Fruit fly (Drosophila melanogaster) whole organism, embryonic: ENCODE data around the gene CG43255.

Source experiments
- Abd-B ChIP-seq: fragments of 200-800 bp; sonication (Bioruptor generic); optimal IDR thresholded peaks from 2 replicates; lab custom pipeline; 2018; ENCODE audit warnings: missing biosample characterization, mild to moderate bottlenecking, missing genetic modification characterization, moderate library complexity
- Antp ChIP-seq: fragments of 200-800 bp; sonication (Bioruptor generic); optimal IDR thresholded peaks from 3 replicates; lab custom pipeline; 2016; ENCODE audit warnings: missing biosample characterization, missing genetic modification characterization
- Awh ChIP-seq: fragments of 200-800 bp; sonication (Bioruptor generic); IDR thresholded peaks from 2 replicates; pipeline ENCODE4, ENCODE4 v1.3.6; 2022; ENCODE audit warnings: missing biosample characterization, missing genetic modification characterization
- Blimp-1 ChIP-seq: fragments of 200-800 bp; sonication (Bioruptor generic); optimal IDR thresholded peaks from 3 replicates; lab custom pipeline; 2018; ENCODE audit warnings: missing biosample characterization, missing genetic modification characterization, mild to moderate bottlenecking, moderate library complexity, missing genetic modification reagents
- Bteb2 ChIP-seq: fragments of 200-800 bp; sonication (Bioruptor generic); optimal IDR thresholded peaks from 2 replicates; lab custom pipeline; 2016; ENCODE audit warnings: missing biosample characterization, missing genetic modification characterization
- CG12219 ChIP-seq: fragments of 200-800 bp; sonication (Bioruptor generic); optimal IDR thresholded peaks from 3 replicates; lab custom pipeline; 2018; ENCODE audit warnings: missing biosample characterization, mild to moderate bottlenecking, missing genetic modification characterization
- CG12744 ChIP-seq: fragments of 200-800 bp; sonication (Bioruptor generic); optimal IDR thresholded peaks from 2 replicates; lab custom pipeline; 2016; ENCODE audit warnings: missing biosample characterization, missing genetic modification characterization
- CG13424 ChIP-seq: fragments of 200-800 bp; sonication (Bioruptor generic); optimal IDR thresholded peaks from 2 replicates; lab custom pipeline; 2019; ENCODE audit warnings: missing biosample characterization, mild to moderate bottlenecking, missing genetic modification characterization, moderate library complexity
- CG14965 ChIP-seq: fragments of 200-800 bp; sonication (Bioruptor generic); optimal IDR thresholded peaks from 2 replicates; lab custom pipeline; 2016; ENCODE audit warnings: missing biosample characterization, missing genetic modification characterization, borderline replicate concordance
- CG15479 ChIP-seq: fragments of 200-800 bp; sonication (Bioruptor generic); optimal IDR thresholded peaks from 3 replicates; lab custom pipeline; 2019; ENCODE audit warnings: missing biosample characterization, mild to moderate bottlenecking, missing genetic modification characterization, moderate library complexity
- CG16815 ChIP-seq: fragments of 200-800 bp; sonication (Bioruptor generic); optimal IDR thresholded peaks from 3 replicates; lab custom pipeline; 2017; ENCODE audit warnings: missing biosample characterization, mild to moderate bottlenecking, missing genetic modification characterization
- CG17359 ChIP-seq: fragments of 200-800 bp; sonication (Bioruptor generic); optimal IDR thresholded peaks from 3 replicates; lab custom pipeline; 2018; ENCODE audit warnings: missing biosample characterization, mild to moderate bottlenecking, missing genetic modification characterization, moderate library complexity
- CG17612 ChIP-seq: fragments of 200-800 bp; sonication (Bioruptor generic); IDR thresholded peaks from 2 replicates; pipeline ENCODE4 v1.3.6; 2022; ENCODE audit warnings: missing biosample characterization, missing genetic modification characterization
- CG2889 ChIP-seq: fragments of 200-800 bp; sonication (Bioruptor generic); IDR thresholded peaks from 3 replicates; pipeline ENCODE4 v1.3.6; 2022; ENCODE audit warnings: missing biosample characterization, missing genetic modification characterization
- CG3065 ChIP-seq: fragments of 200-800 bp; sonication (Bioruptor generic); optimal IDR thresholded peaks from 2 replicates; lab custom pipeline; 2016; ENCODE audit warnings: missing biosample characterization, missing genetic modification characterization
- CG32767 ChIP-seq: fragments of 200-800 bp; sonication (Bioruptor generic); IDR thresholded peaks from 2 replicates; pipeline ENCODE4 v1.3.6; 2022; ENCODE audit warnings: missing biosample characterization, missing genetic modification characterization
- CG3281 ChIP-seq: fragments of 200-800 bp; sonication (Bioruptor generic); optimal IDR thresholded peaks from 3 replicates; lab custom pipeline; 2017; ENCODE audit warnings: missing biosample characterization, mild to moderate bottlenecking, missing genetic modification characterization
- CG34224 ChIP-seq: fragments of 200-800 bp; sonication (Bioruptor generic); IDR thresholded peaks from 3 replicates; pipeline ENCODE4 v1.3.6; 2022; ENCODE audit warnings: missing biosample characterization, missing genetic modification characterization; ENCODE audit not compliant: partially characterized antibody
- CG34376 ChIP-seq: fragments of 200-800 bp; sonication (Bioruptor generic); optimal IDR thresholded peaks from 2 replicates; lab custom pipeline; 2018; ENCODE audit warnings: missing biosample characterization, mild to moderate bottlenecking, missing genetic modification characterization
- CG4424 ChIP-seq: fragments of 200-800 bp; sonication (Bioruptor generic); optimal IDR thresholded peaks from 3 replicates; lab custom pipeline; 2016; ENCODE audit warnings: missing biosample characterization, missing genetic modification characterization
- CG4820 ChIP-seq: fragments of 200-800 bp; sonication (Bioruptor generic); optimal IDR thresholded peaks from 3 replicates; lab custom pipeline; 2016; ENCODE audit warnings: missing biosample characterization, missing genetic modification characterization
- CG5245 ChIP-seq: fragments of 200-800 bp; sonication (Bioruptor generic); optimal IDR thresholded peaks from 3 replicates; lab custom pipeline; 2016; ENCODE audit warnings: missing biosample characterization, missing genetic modification characterization
- CG6765 ChIP-seq: fragments of 200-800 bp; sonication (Bioruptor generic); optimal IDR thresholded peaks from 3 replicates; lab custom pipeline; 2017; ENCODE audit warnings: missing biosample characterization, mild to moderate bottlenecking, missing genetic modification characterization
- CG6791 ChIP-seq: fragments of 200-800 bp; sonication (Bioruptor generic); IDR thresholded peaks from 3 replicates; pipeline ENCODE4 v1.3.6; 2022; ENCODE audit warnings: missing biosample characterization, missing genetic modification characterization; ENCODE audit not compliant: partially characterized antibody
- CG8944 ChIP-seq: fragments of 200-800 bp; sonication (Bioruptor generic); optimal IDR thresholded peaks from 3 replicates; lab custom pipeline; 2016; ENCODE audit warnings: missing biosample characterization, missing genetic modification characterization
- CTCF ChIP-seq: fragments of 200-800 bp; sonication (Bioruptor generic); optimal IDR thresholded peaks from 2 replicates; lab custom pipeline; 2017; ENCODE audit warnings: missing biosample characterization, mild to moderate bottlenecking, missing genetic modification characterization, moderate library complexity
- Dfd ChIP-seq, 2 experiments: fragments of >200 bp; optimal IDR thresholded peaks; 2 replicates each; lab custom pipeline; 2017; ENCODE audit warnings: missing biosample characterization in 2 of 2, missing genetic modification characterization in 2 of 2
- Gug ChIP-seq: fragments of 200-800 bp; sonication (Bioruptor generic); IDR thresholded peaks from 4 replicates; pipeline ENCODE4 v1.3.6; 2022; ENCODE audit warnings: missing biosample characterization, missing genetic modification characterization
- Nf-YC ChIP-seq: fragments of 200-800 bp; optimal IDR thresholded peaks from 3 replicates; lab custom pipeline; 2019; ENCODE audit warnings: missing biosample characterization, mild to moderate bottlenecking, missing genetic modification characterization, moderate library complexity
- Tbp ChIP-seq: fragments of >200 bp; optimal IDR thresholded peaks from 2 replicates; lab custom pipeline; 2018; ENCODE audit warnings: missing biosample characterization, missing genetic modification characterization
- Usf ChIP-seq: fragments of 200-800 bp; sonication (Bioruptor generic); optimal IDR thresholded peaks from 2 replicates; lab custom pipeline; 2017; ENCODE audit warnings: missing genotype, missing biosample characterization, missing genetic modification characterization
- ara ChIP-seq: fragments of 200-800 bp; sonication (Bioruptor generic); IDR thresholded peaks from 2 replicates; pipeline ENCODE4 v1.3.6; 2022; ENCODE audit warnings: missing biosample characterization, missing genetic modification characterization
- ash1 ChIP-seq: fragments of 200-800 bp; sonication (Bioruptor generic); optimal IDR thresholded peaks from 2 replicates; lab custom pipeline; 2018; ENCODE audit warnings: missing biosample characterization, mild to moderate bottlenecking, missing genetic modification characterization
- dati ChIP-seq: fragments of 200-800 bp; sonication (Bioruptor generic); IDR thresholded peaks from 2 replicates; pipeline ENCODE4 v1.3.6; 2022; ENCODE audit warnings: missing biosample characterization, missing genetic modification characterization
- dm ChIP-seq: fragments of 200-800 bp; sonication (Bioruptor generic); optimal IDR thresholded peaks from 3 replicates; lab custom pipeline; 2016; ENCODE audit warnings: missing biosample characterization, missing genetic modification characterization
- gfzf ChIP-seq: fragments of 200-800 bp; sonication (Bioruptor generic); optimal IDR thresholded peaks from 2 replicates; lab custom pipeline; 2016; ENCODE audit warnings: missing biosample characterization, mild to moderate bottlenecking, missing genetic modification characterization, moderate library complexity
- gro ChIP-seq: fragments of 200-800 bp; sonication (Bioruptor generic); optimal IDR thresholded peaks from 2 replicates; lab custom pipeline; 2016; ENCODE audit warnings: missing biosample characterization, missing genetic modification characterization
- inv ChIP-seq: fragments of 200-800 bp; sonication (Bioruptor generic); IDR thresholded peaks from 2 replicates; pipeline ENCODE4 v1.3.6; 2022; ENCODE audit warnings: missing biosample characterization, missing genetic modification characterization; ENCODE audit not compliant: partially characterized antibody
- kay ChIP-seq: fragments of 200-800 bp; sonication (Bioruptor generic); optimal IDR thresholded peaks from 2 replicates; lab custom pipeline; 2016; ENCODE audit warnings: missing biosample characterization, missing genetic modification characterization
- kni ChIP-seq: fragments of 200-800 bp; sonication (Bioruptor generic); optimal IDR thresholded peaks from 3 replicates; lab custom pipeline; 2017; ENCODE audit warnings: mild to moderate bottlenecking, missing biosample characterization, missing genetic modification reagents, missing genetic modification characterization
- lov ChIP-seq, 2 experiments: fragments of 200-800 bp in 1 of 2; fragments of >200 bp in 1 of 2; sonication (Bioruptor generic) in 1 of 2; IDR thresholded peaks in 1 of 2; optimal IDR thresholded peaks in 1 of 2; 2 replicates in 1 of 2; 3 replicates in 1 of 2; pipeline versions ENCODE4 v1.3.6 to Lab custom; 2017 to 2022; ENCODE audit warnings: missing biosample characterization in 1 of 2, missing genetic modification characterization in 1 of 2
- mirr ChIP-seq: fragments of 200-800 bp; sonication (Bioruptor generic); optimal IDR thresholded peaks from 3 replicates; lab custom pipeline; 2018; ENCODE audit warnings: missing biosample characterization, mild to moderate bottlenecking, missing genetic modification characterization
- odd ChIP-seq: fragments of 200-800 bp; sonication (Bioruptor generic); optimal IDR thresholded peaks from 2 replicates; lab custom pipeline; 2017; ENCODE audit warnings: missing biosample characterization, mild to moderate bottlenecking, missing genetic modification characterization
- run ChIP-seq: fragments of 200-800 bp; sonication (Bioruptor generic); optimal IDR thresholded peaks from 3 replicates; lab custom pipeline; 2018; ENCODE audit warnings: missing biosample characterization, mild to moderate bottlenecking, missing genetic modification characterization
- salm ChIP-seq: fragments of 200-800 bp; sonication (Bioruptor generic); optimal IDR thresholded peaks from 2 replicates; lab custom pipeline; 2018; ENCODE audit warnings: missing biosample characterization, mild to moderate bottlenecking, missing genetic modification characterization
- sd ChIP-seq: fragments of 200-800 bp; sonication (Bioruptor generic); optimal IDR thresholded peaks from 3 replicates; lab custom pipeline; 2018; ENCODE audit warnings: missing biosample characterization, mild to moderate bottlenecking, missing genetic modification characterization, moderate library complexity
- shn ChIP-seq: fragments of 200-800 bp; sonication (Bioruptor generic); optimal IDR thresholded peaks from 3 replicates; lab custom pipeline; 2016; ENCODE audit warnings: missing biosample characterization, missing genetic modification characterization
- sna ChIP-seq: fragments of 200-800 bp; sonication (Bioruptor generic); IDR thresholded peaks from 2 replicates; pipeline ENCODE4 v1.3.6; 2022; ENCODE audit warnings: missing biosample characterization, missing genetic modification characterization; ENCODE audit not compliant: partially characterized antibody
- tll ChIP-seq, 2 experiments: fragments of 200-800 bp in 1 of 2; fragments of >200 bp in 1 of 2; sonication (Bioruptor generic) in 1 of 2; optimal IDR thresholded peaks; 2 replicates each; lab custom pipeline; 2017 to 2019; ENCODE audit warnings: missing biosample characterization in 2 of 2, missing genetic modification characterization in 2 of 2, mild to moderate bottlenecking in 1 of 2, moderate library complexity in 1 of 2
- tup ChIP-seq: fragments of 200-800 bp; sonication (Bioruptor generic); optimal IDR thresholded peaks from 2 replicates; lab custom pipeline; 2016; ENCODE audit warnings: missing biosample characterization, mild to moderate bottlenecking, missing genetic modification characterization, moderate library complexity
- zfh1 ChIP-seq: fragments of 200-800 bp; sonication (Bioruptor generic); IDR thresholded peaks from 3 replicates; pipeline ENCODE4 v1.3.6; 2022; ENCODE audit warnings: missing biosample characterization, missing genetic modification characterization

The CG43255 gene

DNA sequence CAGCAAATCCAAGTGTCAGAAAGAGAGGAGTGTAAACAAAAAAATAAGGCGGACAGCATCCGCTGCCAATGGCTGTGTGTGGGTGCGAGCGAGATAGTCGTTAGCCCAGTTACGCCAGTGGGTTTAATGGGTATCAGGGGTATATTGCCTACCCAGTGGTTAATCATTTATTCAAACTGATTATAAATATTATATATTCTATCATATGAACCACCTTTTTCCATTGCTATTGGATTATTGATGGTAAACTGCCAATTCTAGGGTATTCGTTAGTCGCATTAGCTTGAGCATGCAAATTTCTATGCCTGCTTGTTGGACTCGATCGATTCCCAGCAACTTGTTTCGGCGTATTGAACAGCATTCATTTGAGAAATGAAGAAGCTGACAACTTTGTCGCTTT is 27.7 kb upstream of the CG43255 start (continued):
- TF ChIP-seq ash1 (GFP tag; lab: Kevin White, UChicago) (peak; percentile 58), gro (peak; percentile 65), sna (GFP tag; lab: Robert Waterston, UW) (no peak), sd (tag; lab: Kevin White, UChicago) (peak; percentile 82), tup (GFP tag; lab: Kevin White, UChicago) (peak; percentile 88), CG8944 (peak; percentile 43), tll (GFP tag; optimal IDR thresholded peaks at IDR 0.05; lab: Kevin White, UChicago) (no peak), CG2889 (GFP tag; lab: Robert Waterston, UW) (peak; percentile 91), CG4424 (GFP tag; lab: Kevin White, UChicago) (peak; percentile 94), Blimp-1 (peak; percentile 91), Bteb2 (peak; percentile 64), Usf (GFP tag; lab: Kevin White, UChicago) (peak; percentile 86), CG32767 (peak; percentile 93), CG6791 (GFP tag; lab: Robert Waterston, UW) (no peak), CG4820 (GFP tag; lab: Kevin White, UChicago) (peak; percentile 90), kni (GFP tag; lab: Kevin White, UChicago) (peak; percentile 54), Tbp (GFP tag; lab: Kevin White, UChicago) (no peak), CG34224 (no peak), CG12219 (GFP tag; lab: Kevin White, UChicago) (peak; percentile 94), Dfd (GFP tag; optimal IDR thresholded peaks at IDR 0.05; lab: Kevin White, UChicago) (no peak), CG13424 (peak; percentile 95), CG17612 (GFP tag; lab: Robert Waterston, UW) (peak; percentile 90), Awh (GFP tag; lab: Robert Waterston, UW) (peak; percentile 97), dati (GFP tag; lab: Robert Waterston, UW) (peak; percentile 90), CG15479 (no peak), CG6765 (peak; percentile 75), inv (no peak), CG3281 (GFP tag; lab: Kevin White, UChicago) (peak; percentile 90), CG17359 (tag; lab: Kevin White, UChicago) (peak; percentile 97), Gug (GFP tag; lab: Robert Waterston, UW) (peak; percentile 93), mirr (peak; percentile 74), gfzf (GFP tag; lab: Kevin White, UChicago) (no peak), run (peak; percentile 90), CG3065 (GFP tag; lab: Kevin White, UChicago) (peak; percentile 70), kay (peak; percentile 78), CG16815 (peak; percentile 91), CG14965 (GFP tag; lab: Kevin White, UChicago) (no peak), ara (GFP tag; lab: Robert Waterston, UW) (peak; percentile 96), Abd-B (GFP tag; lab: Kevin White, UChicago) (peak; percentile 93), dm (GFP tag; lab: Kevin White, UChicago) (peak; percentile 45), CG5245 (GFP tag; lab: Kevin White, UChicago) (peak; percentile 93), shn (GFP tag; lab: Kevin White, UChicago) (peak; percentile 48), odd (GFP tag; lab: Kevin White, UChicago) (peak; percentile 87), CTCF (peak; percentile 54), zfh1 (GFP tag; lab: Robert Waterston, UW) (peak; percentile 97), CG34376 (GFP tag; lab: Kevin White, UChicago) (peak; percentile 68), Antp (peak; percentile 60), CG12744 (peak; percentile 52), salm (tag; lab: Kevin White, UChicago) (peak; percentile 90), Nf-YC (tag; lab: Kevin White, UChicago) (peak; percentile 66), lov (optimal IDR thresholded peaks at IDR 0.05; lab: Kevin White, UChicago) (no peak), lov (GFP tag; IDR thresholded peaks at IDR 0.05; lab: Robert Waterston, UW) (peak; percentile 92)
